Fruit fly (Drosophila melanogaster): ENCODE measurements around the gene Eig71Eh.

The Eig71Eh gene

dm6 chr3L:15669939-15670338 is 10.7 kb upstream of the Eig71Eh start:
- TF ChIP-seq CG1620 (GFP tag; optimal IDR thresholded peaks at IDR 0.05) (no peak), kay (GFP tag; ENCODE audit: borderline replicate concordance) (no peak), tj (GFP tag; optimal IDR thresholded peaks at IDR 0.05) (no peak), bab1 (GFP tag; optimal IDR thresholded peaks at IDR 0.05) (no peak), Mnt (GFP tag; optimal IDR thresholded peaks at IDR 0.05) (no peak), CG12768 (GFP tag; optimal IDR thresholded peaks at IDR 0.05) (no peak), cic (GFP tag; optimal IDR thresholded peaks at IDR 0.05) (no peak), cnc (optimal IDR thresholded peaks at IDR 0.05) (no peak), CG14711 (tag; optimal IDR thresholded peaks at IDR 0.05) (no peak), CG7045 (GFP tag; optimal IDR thresholded peaks at IDR 0.05) (no peak), Hr96 (GFP tag; optimal IDR thresholded peaks at IDR 0.05) (no peak), Clk (GFP tag; optimal IDR thresholded peaks at IDR 0.05) (no peak), CG5204 (GFP tag; optimal IDR thresholded peaks at IDR 0.05) (no peak), toe (GFP tag; optimal IDR thresholded peaks at IDR 0.05) (no peak), CG7101 (tag; optimal IDR thresholded peaks at IDR 0.05) (no peak), ovo (GFP tag; optimal IDR thresholded peaks at IDR 0.05) (no peak), pad (GFP tag; optimal IDR thresholded peaks at IDR 0.05) (no peak), CG33017 (tag; optimal IDR thresholded peaks at IDR 0.05) (no peak), CG11617 (GFP tag; optimal IDR thresholded peaks at IDR 0.05) (no peak)

- TF ChIP-seq Crg-1 (GFP tag; optimal IDR thresholded peaks at IDR 0.05) (no peak), Hr96 (GFP tag; optimal IDR thresholded peaks at IDR 0.05) (no peak), bab1 (GFP tag; optimal IDR thresholded peaks at IDR 0.05) (no peak), CG11617 (GFP tag; optimal IDR thresholded peaks at IDR 0.05) (no peak), kay (GFP tag; ENCODE audit: borderline replicate concordance) (no peak), tj (GFP tag; optimal IDR thresholded peaks at IDR 0.05) (no peak), CG7101 (tag; optimal IDR thresholded peaks at IDR 0.05) (no peak), Mnt (GFP tag; optimal IDR thresholded peaks at IDR 0.05) (no peak), CG14711 (tag; optimal IDR thresholded peaks at IDR 0.05) (no peak), CG1620 (GFP tag; optimal IDR thresholded peaks at IDR 0.05) (no peak), Clk (GFP tag; optimal IDR thresholded peaks at IDR 0.05) (no peak), CG5204 (GFP tag; optimal IDR thresholded peaks at IDR 0.05) (no peak), cnc (optimal IDR thresholded peaks at IDR 0.05) (no peak)
Observed at dm6 chr3L:15665741-15666140, 6.5 kb upstream of the Eig71Eh start.

- TF ChIP-seq tj (GFP tag; optimal IDR thresholded peaks at IDR 0.05): no peak
Observed at dm6 chr3L:15664199-15664794, 5.1 kb upstream of the Eig71Eh start.

dm6 chr3L:15662510-15662909 is 3.3 kb upstream of the Eig71Eh start:
- TF ChIP-seq CG5204 (GFP tag; optimal IDR thresholded peaks at IDR 0.05) (no peak), ovo (GFP tag; optimal IDR thresholded peaks at IDR 0.05) (no peak), toe (GFP tag; optimal IDR thresholded peaks at IDR 0.05) (no peak), CG12768 (GFP tag; optimal IDR thresholded peaks at IDR 0.05) (no peak), bab1 (GFP tag; optimal IDR thresholded peaks at IDR 0.05) (no peak), cic (GFP tag; optimal IDR thresholded peaks at IDR 0.05) (no peak), CG14711 (tag; optimal IDR thresholded peaks at IDR 0.05) (no peak), cnc (optimal IDR thresholded peaks at IDR 0.05) (no peak), CG11617 (GFP tag; optimal IDR thresholded peaks at IDR 0.05) (no peak), pad (GFP tag; optimal IDR thresholded peaks at IDR 0.05) (no peak), CG7101 (tag; optimal IDR thresholded peaks at IDR 0.05) (no peak), Crg-1 (GFP tag; optimal IDR thresholded peaks at IDR 0.05) (no peak), CG1620 (GFP tag; optimal IDR thresholded peaks at IDR 0.05) (no peak), Clk (GFP tag; optimal IDR thresholded peaks at IDR 0.05) (no peak), Hr96 (GFP tag; optimal IDR thresholded peaks at IDR 0.05) (no peak), kay (GFP tag; ENCODE audit: borderline replicate concordance) (no peak), Mnt (GFP tag; optimal IDR thresholded peaks at IDR 0.05) (no peak), tj (GFP tag; optimal IDR thresholded peaks at IDR 0.05) (no peak), CG33017 (tag; optimal IDR thresholded peaks at IDR 0.05) (no peak)

dm6 chr3L:15661567-15661966 is 2.3 kb upstream of the Eig71Eh start, which contains the start of gene CG43082:
CG43082 (plus strand) TSS chr3L:15661867.
- TF ChIP-seq CG33017 (tag; optimal IDR thresholded peaks at IDR 0.05): no peak
- no peak for TF ChIP-seq Crg-1 (GFP tag; optimal IDR thresholded peaks at IDR 0.05)
- TF ChIP-seq CG14711 (tag; optimal IDR thresholded peaks at IDR 0.05): no peak
- no peak for TF ChIP-seq CG1620 (GFP tag; optimal IDR thresholded peaks at IDR 0.05)
- TF ChIP-seq Clk (GFP tag; optimal IDR thresholded peaks at IDR 0.05): no peak
- no peak for TF ChIP-seq bab1 (GFP tag; optimal IDR thresholded peaks at IDR 0.05)
- TF ChIP-seq CG5204 (GFP tag; optimal IDR thresholded peaks at IDR 0.05): no peak

- TF ChIP-seq toe (GFP tag; optimal IDR thresholded peaks at IDR 0.05) (no peak), CG1620 (GFP tag; optimal IDR thresholded peaks at IDR 0.05) (no peak), CG11617 (GFP tag; optimal IDR thresholded peaks at IDR 0.05) (no peak), ovo (GFP tag; optimal IDR thresholded peaks at IDR 0.05) (no peak), cnc (optimal IDR thresholded peaks at IDR 0.05) (no peak), CG7045 (GFP tag; optimal IDR thresholded peaks at IDR 0.05) (no peak)
Observed at dm6 chr3L:15660915-15661314, 1.7 kb upstream of the Eig71Eh start, which contains the start of the genes Eig71Ej and Eig71Ek. Eig71Ej (minus strand) TSS chr3L:15661015. Eig71Ek (plus strand) TSS chr3L:15661248.

- no peak for TF ChIP-seq CG14711 (tag; optimal IDR thresholded peaks at IDR 0.05)
- TF ChIP-seq tj (GFP tag; optimal IDR thresholded peaks at IDR 0.05): no peak
- TF ChIP-seq Crg-1 (GFP tag; optimal IDR thresholded peaks at IDR 0.05): no peak
- no peak for TF ChIP-seq CG12768 (GFP tag; optimal IDR thresholded peaks at IDR 0.05)
- no peak for TF ChIP-seq Clk (GFP tag; optimal IDR thresholded peaks at IDR 0.05)
- no peak for TF ChIP-seq CG33017 (tag; optimal IDR thresholded peaks at IDR 0.05)
- TF ChIP-seq toe (GFP tag; optimal IDR thresholded peaks at IDR 0.05): no peak
- no peak for TF ChIP-seq kay (GFP tag; ENCODE audit: borderline replicate concordance)
Observed at dm6 chr3L:15657290-15657689, 2.0 kb downstream of the Eig71Eh start, which contains the start of the genes Eig71Ef and Eig71Eg. Eig71Ef (minus strand) TSS chr3L:15657390. Eig71Eg (plus strand) TSS chr3L:15657628.
